Fruit fly (Drosophila melanogaster): ENCODE data around the gene CG45072.

Gene CG45072

DNA sequence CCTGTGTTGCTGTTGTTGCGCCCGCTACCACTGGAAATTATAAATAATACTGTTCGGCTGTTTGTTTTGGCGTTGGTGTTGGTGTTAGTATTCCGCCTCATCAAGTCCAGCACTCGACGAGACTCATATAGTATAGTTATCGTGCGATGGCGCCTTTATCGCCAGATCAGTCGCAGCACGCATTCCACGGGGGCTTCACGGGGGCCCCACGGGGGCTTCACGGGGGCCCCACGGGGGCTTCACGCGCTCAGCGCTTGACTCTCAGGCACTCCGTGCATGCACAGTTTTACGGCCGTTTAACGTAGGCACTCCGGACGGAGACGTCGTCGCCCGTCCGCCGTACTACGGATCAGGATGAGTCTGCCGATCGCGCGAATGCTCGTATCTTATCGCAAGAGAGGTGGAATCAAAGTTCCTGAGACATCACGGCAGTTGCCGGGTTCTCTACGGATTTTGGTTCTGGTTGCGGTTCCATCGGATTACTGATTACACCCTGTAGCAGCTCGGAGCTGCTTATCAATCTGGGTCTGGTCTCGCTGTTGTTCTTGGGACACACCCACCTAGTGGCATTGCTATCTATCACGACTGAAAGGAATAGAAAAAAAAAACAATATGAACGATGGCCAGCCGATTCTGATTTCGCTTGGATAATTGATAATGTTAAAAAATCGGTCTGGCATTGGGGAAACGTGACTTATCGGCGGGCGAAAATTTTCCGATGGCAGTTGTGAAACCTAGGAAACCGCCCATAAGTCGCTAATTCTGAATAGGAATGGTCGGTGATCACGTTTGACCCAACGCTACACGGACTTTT is 20.1 kb downstream of the CG45072 start:
- no peak; the same call in 2 of the 3 replicates for TF ChIP-seq CG4496 (GFP tag; IDR thresholded peaks at IDR 0.05)
- TF ChIP-seq gl (tag; optimal IDR thresholded peaks at IDR 0.05), result no peak
- peak; percentile 1 for TF ChIP-seq CG14655 (GFP tag; optimal IDR thresholded peaks at IDR 0.05)
- peak; percentile 17; the same call in 1 of the 3 replicates for TF ChIP-seq fd96Ca (GFP tag; IDR thresholded peaks at IDR 0.05)
- no peak for TF ChIP-seq Ets98B (GFP tag; IDR thresholded peaks at IDR 0.05)
- no peak for TF ChIP-seq rn (GFP tag; IDR thresholded peaks at IDR 0.05)
- no peak for TF ChIP-seq CG9948 (tag; optimal IDR thresholded peaks at IDR 0.05)
- no peak for TF ChIP-seq CG17806 (tag; optimal IDR thresholded peaks at IDR 0.05)
- TF ChIP-seq CG34367 (tag; optimal IDR thresholded peaks at IDR 0.05), result no peak
- TF ChIP-seq Snoo (tag; optimal IDR thresholded peaks at IDR 0.05), result no peak
- no peak for TF ChIP-seq CG12605 (GFP tag; IDR thresholded peaks at IDR 0.05)
- TF ChIP-seq CG13204 (GFP tag; optimal IDR thresholded peaks at IDR 0.05), result peak; percentile 31
- no peak for TF ChIP-seq CG8301 (tag; optimal IDR thresholded peaks at IDR 0.05)
- no peak for TF ChIP-seq CG15710 (tag; optimal IDR thresholded peaks at IDR 0.05)
- 0 out of 2 replicates have a peak, but pooled peaks have one; percentile 20 for TF ChIP-seq CG32121 (GFP tag; IDR thresholded peaks at IDR 0.05)
- TF ChIP-seq CG8159 (tag; optimal IDR thresholded peaks at IDR 0.05), result no peak
- TF ChIP-seq CG10348 (GFP tag; IDR thresholded peaks at IDR 0.05), result no peak
- peak; percentile 63 for TF ChIP-seq EcR (GFP tag; optimal IDR thresholded peaks at IDR 0.05)
- TF ChIP-seq D1 (tag; optimal IDR thresholded peaks at IDR 0.05), result no peak
- TF ChIP-seq Pif1A (GFP tag; optimal IDR thresholded peaks at IDR 0.05), result no peak
- no peak for TF ChIP-seq Pif1B (GFP tag; optimal IDR thresholded peaks at IDR 0.05)

DNA sequence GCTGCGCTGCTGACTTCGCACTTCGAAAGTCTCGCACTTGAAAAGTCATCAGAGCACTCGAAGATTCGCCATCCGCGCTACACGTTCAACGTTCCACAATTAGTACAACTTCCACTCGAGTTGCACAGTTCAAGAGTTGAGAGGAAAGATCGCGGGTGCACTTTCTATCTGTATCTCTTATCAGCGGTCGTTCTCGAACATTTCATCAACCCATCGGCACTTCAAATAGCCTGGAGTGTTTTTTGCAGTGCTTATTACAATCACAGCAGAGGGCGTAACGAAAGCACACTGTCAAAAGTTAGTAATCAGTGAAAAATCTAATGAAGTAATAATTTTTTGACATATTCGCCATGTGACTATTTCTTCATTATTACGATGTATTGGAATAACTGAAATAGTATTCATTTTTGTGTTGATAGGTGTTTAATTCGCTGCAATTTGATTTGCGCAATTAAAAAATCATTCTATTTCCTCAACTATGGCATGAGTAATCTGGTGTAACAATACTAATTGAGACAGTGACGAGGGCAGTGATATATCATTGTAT is 21.6 kb downstream of the CG45072 start:
- peak; percentile 72 for TF ChIP-seq CG4496 (GFP tag; IDR thresholded peaks at IDR 0.05)
- peak; percentile 39 for TF ChIP-seq CG8159 (tag; optimal IDR thresholded peaks at IDR 0.05)
- TF ChIP-seq D1 (tag; optimal IDR thresholded peaks at IDR 0.05), result no peak
- TF ChIP-seq Snoo (tag; optimal IDR thresholded peaks at IDR 0.05), result no peak
- TF ChIP-seq fd96Ca (GFP tag; IDR thresholded peaks at IDR 0.05), result no peak
- peak; percentile 36; the same call in 1 of the 2 replicates for TF ChIP-seq CG32121 (GFP tag; IDR thresholded peaks at IDR 0.05)
- no peak for TF ChIP-seq Pif1A (GFP tag; optimal IDR thresholded peaks at IDR 0.05)
- no peak for TF ChIP-seq CG13204 (GFP tag; optimal IDR thresholded peaks at IDR 0.05)
- peak; percentile 17 for TF ChIP-seq CG8301 (tag; optimal IDR thresholded peaks at IDR 0.05)
- TF ChIP-seq Pif1B (GFP tag; optimal IDR thresholded peaks at IDR 0.05), result no peak
- peak; percentile 58; the same call in 1 of the 2 replicates for TF ChIP-seq CG12605 (GFP tag; IDR thresholded peaks at IDR 0.05)
- TF ChIP-seq rn (GFP tag; IDR thresholded peaks at IDR 0.05), result 0 out of 2 replicates have a peak, but pooled peaks have one; percentile 25
- peak; percentile 34 for TF ChIP-seq CG9948 (tag; optimal IDR thresholded peaks at IDR 0.05)
- peak; percentile 47 for TF ChIP-seq Ets98B (GFP tag; IDR thresholded peaks at IDR 0.05)
- TF ChIP-seq CG34367 (tag; optimal IDR thresholded peaks at IDR 0.05), result peak; percentile 48
- TF ChIP-seq CG15710 (tag; optimal IDR thresholded peaks at IDR 0.05), result peak; percentile 46
- no peak for TF ChIP-seq gl (tag; optimal IDR thresholded peaks at IDR 0.05)
- peak; percentile 12 for TF ChIP-seq EcR (GFP tag; optimal IDR thresholded peaks at IDR 0.05)
- peak; percentile 27 for TF ChIP-seq CG17806 (tag; optimal IDR thresholded peaks at IDR 0.05)
- TF ChIP-seq CG14655 (GFP tag; optimal IDR thresholded peaks at IDR 0.05), result peak; percentile 7

dm6 chr3R:30100976-30101332 is 22.1 kb downstream of the CG45072 start:
- TF ChIP-seq D1 (tag; optimal IDR thresholded peaks at IDR 0.05) (peak; percentile 5), CG9948 (tag; optimal IDR thresholded peaks at IDR 0.05) (peak; percentile 32), Pif1B (GFP tag; optimal IDR thresholded peaks at IDR 0.05) (no peak), rn (GFP tag; IDR thresholded peaks at IDR 0.05) (no peak), Snoo (tag; optimal IDR thresholded peaks at IDR 0.05) (no peak), CG8159 (tag; optimal IDR thresholded peaks at IDR 0.05) (peak; percentile 55), CG15710 (tag; optimal IDR thresholded peaks at IDR 0.05) (peak; percentile 64), CG8301 (tag; optimal IDR thresholded peaks at IDR 0.05) (peak; percentile 18), CG34367 (tag; optimal IDR thresholded peaks at IDR 0.05) (peak; percentile 35), CG14655 (GFP tag; optimal IDR thresholded peaks at IDR 0.05) (peak; percentile 46), Ets98B (GFP tag; IDR thresholded peaks at IDR 0.05) (no peak; the same call in 1 of the 2 replicates), Pif1A (GFP tag; optimal IDR thresholded peaks at IDR 0.05) (peak; percentile 14), CG4496 (GFP tag; IDR thresholded peaks at IDR 0.05) (no peak), CG17806 (tag; optimal IDR thresholded peaks at IDR 0.05) (peak; percentile 14), fd96Ca (GFP tag; IDR thresholded peaks at IDR 0.05) (no peak), CG10348 (GFP tag; IDR thresholded peaks at IDR 0.05) (no peak), CG32121 (GFP tag; IDR thresholded peaks at IDR 0.05) (no peak), CG13204 (GFP tag; optimal IDR thresholded peaks at IDR 0.05) (no peak), EcR (GFP tag; optimal IDR thresholded peaks at IDR 0.05) (no peak)

DNA sequence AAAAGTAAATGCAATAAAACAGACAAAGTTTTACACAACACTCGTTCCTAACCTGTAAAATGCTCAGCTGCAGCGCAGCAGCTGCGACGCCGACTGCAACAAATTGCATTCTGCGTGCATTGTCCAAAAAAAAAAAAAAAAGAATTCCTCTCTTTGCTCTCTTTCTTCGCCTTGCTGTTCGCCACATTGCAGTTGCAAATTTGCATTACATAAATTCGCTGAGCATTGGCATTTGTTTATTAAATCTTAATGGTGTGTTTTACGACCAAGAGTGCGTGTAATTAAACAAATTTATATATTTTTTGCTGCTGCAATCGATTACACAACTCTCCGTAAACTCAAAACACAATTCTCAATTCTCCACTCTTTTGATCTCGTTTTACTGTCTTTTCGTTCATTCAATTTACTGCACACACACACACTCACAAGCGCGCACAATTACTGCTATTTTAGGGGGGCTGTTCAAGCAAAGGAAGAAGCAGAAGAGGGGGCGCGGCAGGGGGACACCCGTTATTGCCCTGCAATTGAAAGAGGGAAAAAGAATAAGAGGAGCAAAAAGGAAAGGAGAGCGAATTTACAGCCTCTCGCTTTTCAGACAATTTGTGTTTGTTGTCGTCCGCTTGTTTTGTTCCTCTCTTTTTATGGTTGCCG is 22.6 kb downstream of the CG45072 start:
- TF ChIP-seq fd96Ca (GFP tag; IDR thresholded peaks at IDR 0.05), result peak; percentile 26; the same call in 1 of the 3 replicates
- no peak for TF ChIP-seq CG17806 (tag; optimal IDR thresholded peaks at IDR 0.05)
- TF ChIP-seq rn (GFP tag; IDR thresholded peaks at IDR 0.05), result 0 out of 2 replicates have a peak, but pooled peaks have one; percentile 30
- no peak for TF ChIP-seq CG12605 (GFP tag; IDR thresholded peaks at IDR 0.05)
- TF ChIP-seq gl (tag; optimal IDR thresholded peaks at IDR 0.05), result peak; percentile 2
- peak; percentile 52 for TF ChIP-seq EcR (GFP tag; optimal IDR thresholded peaks at IDR 0.05)
- peak; percentile 36 for TF ChIP-seq CG13204 (GFP tag; optimal IDR thresholded peaks at IDR 0.05)
- TF ChIP-seq CG4496 (GFP tag; IDR thresholded peaks at IDR 0.05), result peak; percentile 9; the same call in 1 of the 3 replicates
- peak; percentile 12; the same call in 1 of the 2 replicates for TF ChIP-seq CG32121 (GFP tag; IDR thresholded peaks at IDR 0.05)
